Worm (Caenorhabditis elegans): ENCODE measurements around the gene srt-65.

srt-65 gene

DNA sequence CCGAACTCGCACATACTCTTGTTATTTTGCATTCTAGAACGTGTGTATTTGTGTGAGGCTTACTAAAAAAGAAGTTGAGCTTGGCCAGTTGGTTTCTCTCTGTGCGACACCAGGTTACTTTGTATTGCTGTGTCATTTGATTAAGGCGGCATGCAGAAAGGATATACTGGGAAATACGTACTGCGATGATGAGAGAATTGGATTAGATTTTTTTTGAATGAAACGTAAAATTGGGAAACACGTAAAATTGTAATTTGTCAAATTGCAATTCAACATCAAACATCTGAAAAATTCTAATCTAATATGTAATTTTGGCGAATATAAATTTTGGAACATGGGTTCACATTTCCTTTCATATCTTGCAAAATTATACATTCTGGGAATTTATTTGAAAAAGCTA, 28.9 kb downstream of the srt-65 start, which contains the start of gene srh-129:
TSS of gene srh-129 (minus strand) at position 101 of the 400 bp plus-strand sequence.
- TF ChIP-seq hmg-4 (GFP tag; optimal IDR thresholded peaks at IDR 0.05), result no peak
- no peak for TF ChIP-seq pes-1 (GFP tag; IDR thresholded peaks at IDR 0.05)
- TF ChIP-seq aly-1 (tag; optimal IDR thresholded peaks at IDR 0.05), result no peak
- no peak for TF ChIP-seq hnd-1 (tag; optimal IDR thresholded peaks at IDR 0.05)
- TF ChIP-seq tra-4 (tag; optimal IDR thresholded peaks at IDR 0.05), result no peak
- no peak for TF ChIP-seq F13C5.2 (tag; optimal IDR thresholded peaks at IDR 0.05)
- TF ChIP-seq scrt-1 (GFP tag; IDR thresholded peaks at IDR 0.05), result no peak
- TF ChIP-seq ceh-13 (GFP tag; optimal IDR thresholded peaks at IDR 0.05), result no peak
- TF ChIP-seq ama-1 (optimal IDR thresholded peaks at IDR 0.05), result no peak
- no peak for TF ChIP-seq ceh-36 (tag; optimal IDR thresholded peaks at IDR 0.05)
- no peak for TF ChIP-seq hmbx-1 (tag; optimal IDR thresholded peaks at IDR 0.05)

DNA sequence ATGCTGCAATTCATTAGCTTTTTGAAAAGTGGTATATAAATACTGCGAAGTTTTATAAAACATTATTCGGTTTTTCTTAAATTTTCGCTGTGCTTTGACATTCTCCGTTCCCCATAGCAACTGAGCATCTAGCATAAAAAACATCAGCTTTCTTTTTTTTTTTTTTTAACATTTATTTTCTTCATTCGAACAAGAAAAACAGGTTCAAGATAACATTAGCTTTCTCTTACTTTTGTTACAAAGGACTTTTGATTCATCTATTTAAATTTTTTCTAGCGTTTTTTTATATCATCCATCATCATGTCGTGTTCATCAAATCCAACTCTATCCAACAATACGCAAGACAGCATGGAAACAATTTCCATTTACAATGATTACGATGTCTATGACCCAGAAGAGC, 34.8 kb downstream of the srt-65 start, which contains the start of gene F14F9.3:
TSS of gene F14F9.3 (plus strand) at position 301 of the 400 bp plus-strand sequence.
- TF ChIP-seq sea-1 (GFP tag; conservative IDR thresholded peaks at IDR 0.05) (no peak), ama-1 (optimal IDR thresholded peaks at IDR 0.05) (no peak), B0310.2 (tag; optimal IDR thresholded peaks at IDR 0.05) (no peak), ceh-36 (tag; optimal IDR thresholded peaks at IDR 0.05) (no peak)

DNA sequence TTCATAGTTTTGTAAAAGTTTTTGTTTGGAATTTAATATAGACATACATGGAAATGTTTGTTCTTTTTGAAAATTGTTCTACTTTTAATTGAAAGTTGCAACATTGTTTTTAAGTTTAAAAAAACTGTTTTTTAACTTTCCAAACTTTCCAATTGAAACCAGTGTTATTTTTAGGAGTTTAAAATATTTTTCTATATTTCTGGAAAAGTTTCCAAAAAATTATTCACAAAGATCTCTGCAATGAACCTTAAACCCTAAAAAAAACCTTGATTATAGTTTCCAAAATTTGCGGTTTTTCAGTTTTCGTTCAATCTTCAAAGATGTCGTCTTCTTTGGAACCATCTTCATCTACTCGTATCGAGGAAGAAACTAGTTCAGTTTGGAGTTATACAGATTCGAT, 40.3 kb downstream of the srt-65 start, which contains the start of gene F14F9.4:
TSS of gene F14F9.4 (plus strand) at position 301 of the 400 bp plus-strand sequence.
- no peak for TF ChIP-seq sea-1 (GFP tag; conservative IDR thresholded peaks at IDR 0.05)

DNA sequence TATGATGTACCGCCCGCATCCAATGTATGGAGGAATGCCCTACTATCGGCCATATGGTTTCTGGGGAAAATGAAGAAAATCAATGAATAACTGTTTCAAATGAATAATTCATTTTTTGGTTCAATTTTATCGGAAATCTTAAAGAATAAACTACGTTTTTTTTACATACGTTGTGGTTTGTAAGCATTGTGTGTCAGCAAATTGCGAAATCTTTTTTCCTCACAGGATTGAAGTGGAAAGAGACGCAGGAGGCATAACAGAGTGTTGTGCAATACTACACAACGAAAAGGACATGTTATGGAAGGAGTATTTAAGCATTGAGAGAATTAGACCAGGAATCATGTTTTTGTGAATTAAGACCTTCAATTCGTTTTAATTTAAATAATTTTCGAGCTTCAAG, 41.4 kb downstream of the srt-65 start:
- TF ChIP-seq hnd-1 (tag; optimal IDR thresholded peaks at IDR 0.05) (no peak), F13C5.2 (tag; optimal IDR thresholded peaks at IDR 0.05) (no peak), flt-1 (GFP tag; IDR thresholded peaks at IDR 0.05) (no peak), tbx-11 (GFP tag; IDR thresholded peaks at IDR 0.05) (no peak), ceh-36 (tag; optimal IDR thresholded peaks at IDR 0.05) (no peak), ets-7 (tag; optimal IDR thresholded peaks at IDR 0.05) (no peak), hmbx-1 (tag; optimal IDR thresholded peaks at IDR 0.05) (no peak), tbx-37 (GFP tag; conservative IDR thresholded peaks at IDR 0.05) (no peak), ceh-13 (GFP tag; optimal IDR thresholded peaks at IDR 0.05) (no peak), aly-1 (tag; optimal IDR thresholded peaks at IDR 0.05) (no peak), ama-1 (optimal IDR thresholded peaks at IDR 0.05) (no peak), pes-1 (GFP tag; IDR thresholded peaks at IDR 0.05) (no peak), B0310.2 (tag; optimal IDR thresholded peaks at IDR 0.05) (no peak), scrt-1 (GFP tag; IDR thresholded peaks at IDR 0.05) (no peak), hmg-4 (GFP tag; optimal IDR thresholded peaks at IDR 0.05) (no peak), tra-4 (tag; optimal IDR thresholded peaks at IDR 0.05) (no peak), sea-1 (GFP tag; conservative IDR thresholded peaks at IDR 0.05) (no peak)

DNA sequence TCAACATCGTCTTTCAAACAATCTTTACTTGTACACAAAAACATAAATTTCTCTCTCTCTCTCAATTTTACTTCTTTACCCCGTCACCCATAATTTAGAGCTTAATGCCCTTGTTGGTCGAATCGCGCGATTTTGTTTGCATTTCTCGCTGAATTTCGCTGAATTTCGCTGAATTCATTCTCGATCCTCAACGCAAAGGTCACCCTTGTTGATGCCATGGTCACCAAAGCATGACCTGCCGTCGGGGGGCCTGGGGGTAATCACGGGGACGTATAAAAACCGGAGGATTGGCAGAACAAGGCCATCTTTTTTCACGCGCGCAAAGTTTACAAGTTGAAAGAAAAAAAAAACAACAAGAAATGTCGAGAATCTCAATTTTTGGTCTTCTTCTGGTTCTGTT, 42.7 kb downstream of the srt-65 start, which contains the start of gene F14F9.8:
TSS of gene F14F9.8 (plus strand) at position 301 of the 400 bp plus-strand sequence.
- TF ChIP-seq flt-1 (GFP tag; IDR thresholded peaks at IDR 0.05) (no peak), hmg-4 (GFP tag; optimal IDR thresholded peaks at IDR 0.05) (no peak), tra-4 (tag; optimal IDR thresholded peaks at IDR 0.05) (no peak), tbx-11 (GFP tag; IDR thresholded peaks at IDR 0.05) (no peak), hmbx-1 (tag; optimal IDR thresholded peaks at IDR 0.05) (no peak), ceh-13 (GFP tag; optimal IDR thresholded peaks at IDR 0.05) (no peak), aly-1 (tag; optimal IDR thresholded peaks at IDR 0.05) (no peak), ama-1 (optimal IDR thresholded peaks at IDR 0.05) (no peak), scrt-1 (GFP tag; IDR thresholded peaks at IDR 0.05) (no peak), ets-7 (tag; optimal IDR thresholded peaks at IDR 0.05) (no peak), B0310.2 (tag; optimal IDR thresholded peaks at IDR 0.05) (no peak), hnd-1 (tag; optimal IDR thresholded peaks at IDR 0.05) (no peak)

DNA sequence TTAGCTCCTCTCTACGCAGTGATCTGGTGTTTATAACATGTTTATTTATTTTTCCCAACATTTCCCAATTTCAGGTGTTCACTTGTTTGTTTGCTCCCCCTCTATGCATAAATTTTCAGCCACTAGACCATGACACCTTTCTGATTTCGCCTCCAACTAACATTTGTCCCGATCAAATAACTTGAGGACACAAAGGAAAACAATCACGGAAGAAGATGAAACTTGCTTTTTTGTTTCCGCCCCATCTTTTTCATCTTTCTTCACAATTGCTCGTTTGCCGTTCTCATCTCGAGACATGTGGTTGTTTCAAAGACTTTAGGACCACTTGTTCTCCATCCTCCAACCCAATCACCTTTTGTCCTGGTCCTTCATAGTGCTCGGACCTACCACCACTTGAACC, 45.9 kb downstream of the srt-65 start, which contains the start of gene F14F9.5:
TSS of gene F14F9.5 (plus strand) at position 301 of the 400 bp plus-strand sequence.
- TF ChIP-seq flt-1 (GFP tag; IDR thresholded peaks at IDR 0.05), result no peak
- TF ChIP-seq aly-1 (tag; optimal IDR thresholded peaks at IDR 0.05), result no peak
- TF ChIP-seq ceh-36 (tag; optimal IDR thresholded peaks at IDR 0.05), result no peak
- TF ChIP-seq scrt-1 (GFP tag; IDR thresholded peaks at IDR 0.05), result no peak
- TF ChIP-seq pes-1 (GFP tag; IDR thresholded peaks at IDR 0.05), result no peak
- no peak for TF ChIP-seq tbx-11 (GFP tag; IDR thresholded peaks at IDR 0.05)
- no peak for TF ChIP-seq F13C5.2 (tag; optimal IDR thresholded peaks at IDR 0.05)
- no peak for TF ChIP-seq tra-4 (tag; optimal IDR thresholded peaks at IDR 0.05)
- no peak for TF ChIP-seq tbx-37 (GFP tag; conservative IDR thresholded peaks at IDR 0.05)
- TF ChIP-seq hnd-1 (tag; optimal IDR thresholded peaks at IDR 0.05), result no peak

Data from whole organism, early embryonic.